Worm (Caenorhabditis elegans) whole organism, L3 larva: ENCODE data around the gene W09H1.3.

Experiments
- nhr-23 ChIP-seq: fragments of 150-350 bp; optimal IDR thresholded peaks from 2 replicates; lab custom pipeline; 2014; ENCODE audit warnings: missing biosample characterization, missing genetic modification reagents, missing genetic modification characterization
- nhr-28 ChIP-seq: fragments of 150-350 bp; optimal IDR thresholded peaks from 2 replicates; lab custom pipeline; 2014; ENCODE audit warnings: missing biosample characterization, missing genetic modification characterization
- unc-39 ChIP-seq: sonication (generic microtip); optimal IDR thresholded peaks from 4 replicates; lab custom pipeline; 2017; ENCODE audit warnings: missing biosample characterization, missing genetic modification characterization

DNA sequence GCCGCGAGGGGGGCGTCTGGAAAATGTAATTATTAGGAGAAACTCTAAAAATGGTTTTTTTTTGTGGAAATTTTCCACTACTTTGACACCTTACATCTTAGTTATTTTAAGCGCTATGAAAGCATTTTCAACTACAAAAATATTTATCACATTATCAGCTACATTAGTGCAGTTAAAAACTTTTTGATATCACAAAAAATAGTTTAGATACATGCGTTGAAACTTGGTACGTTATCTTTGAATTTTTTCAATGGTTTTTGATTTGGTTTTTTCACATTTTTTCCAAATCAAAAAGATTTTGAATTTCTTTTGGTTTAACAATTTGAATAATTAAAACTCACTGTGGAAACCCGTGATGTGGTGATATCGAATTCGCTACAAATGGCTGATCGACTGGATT, 21.2 kb upstream of the W09H1.3 start:
- TF ChIP-seq unc-39 (tag; lab: Kevin White, UChicago): no peak
- TF ChIP-seq nhr-28 (tag; lab: Kevin White, UChicago): no peak
- no peak for TF ChIP-seq nhr-23 (tag; lab: Kevin White, UChicago)
